Worm (Caenorhabditis elegans): ENCODE measurements around the gene ZK792.12.

ZK792.12 gene

DNA sequence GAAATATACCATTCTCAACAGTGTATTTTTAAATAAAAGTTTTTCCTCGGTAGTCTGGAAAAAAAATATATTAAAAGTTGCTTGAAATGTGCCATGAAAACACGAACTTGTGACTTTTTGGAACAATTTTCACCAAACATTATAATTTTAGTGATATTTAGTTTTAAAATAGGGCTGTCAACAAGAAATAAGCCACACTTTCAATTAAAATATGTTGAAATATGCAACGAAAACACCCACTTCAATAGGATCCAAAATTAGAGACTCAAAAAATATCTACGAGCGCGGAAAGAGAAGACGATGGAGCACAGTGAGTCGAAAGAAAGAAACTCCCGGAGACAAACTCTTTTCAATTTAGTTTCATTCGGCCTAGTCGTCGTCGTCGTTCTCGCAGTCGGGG lies at the start of gene ZK792.12:
Gene ZK792.12 (plus strand): TSS at position 301 of the 400 bp plus-strand sequence.
- TF ChIP-seq pha-4 (tag; optimal IDR thresholded peaks at IDR 0.05) (no peak), ceh-39 (tag; optimal IDR thresholded peaks at IDR 0.05) (no peak), ces-1 (GFP tag; optimal IDR thresholded peaks at IDR 0.05) (no peak), hlh-1 (tag; optimal IDR thresholded peaks at IDR 0.05) (no peak), unc-120 (tag; optimal IDR thresholded peaks at IDR 0.05; ENCODE audit: poor library complexity, severe bottlenecking) (no peak), unc-62 (GFP tag; optimal IDR thresholded peaks at IDR 0.05) (no peak), snpc-4 (tag; optimal IDR thresholded peaks at IDR 0.05) (no peak), nhr-237 (tag; optimal IDR thresholded peaks at IDR 0.05) (no peak), lin-32 (GFP tag; optimal IDR thresholded peaks at IDR 0.05) (no peak), cnd-1 (tag; optimal IDR thresholded peaks at IDR 0.05) (no peak), drap-1 (GFP tag; optimal IDR thresholded peaks at IDR 0.05) (no peak), flh-1 (GFP tag; optimal IDR thresholded peaks at IDR 0.05) (no peak), lsy-2 (tag; optimal IDR thresholded peaks at IDR 0.05) (no peak), elt-3 (tag; optimal IDR thresholded peaks at IDR 0.05) (no peak), nhr-2 (tag; optimal IDR thresholded peaks at IDR 0.05) (no peak), nhr-28 (tag; optimal IDR thresholded peaks at IDR 0.05) (no peak), mep-1 (tag; optimal IDR thresholded peaks at IDR 0.05) (no peak)

DNA sequence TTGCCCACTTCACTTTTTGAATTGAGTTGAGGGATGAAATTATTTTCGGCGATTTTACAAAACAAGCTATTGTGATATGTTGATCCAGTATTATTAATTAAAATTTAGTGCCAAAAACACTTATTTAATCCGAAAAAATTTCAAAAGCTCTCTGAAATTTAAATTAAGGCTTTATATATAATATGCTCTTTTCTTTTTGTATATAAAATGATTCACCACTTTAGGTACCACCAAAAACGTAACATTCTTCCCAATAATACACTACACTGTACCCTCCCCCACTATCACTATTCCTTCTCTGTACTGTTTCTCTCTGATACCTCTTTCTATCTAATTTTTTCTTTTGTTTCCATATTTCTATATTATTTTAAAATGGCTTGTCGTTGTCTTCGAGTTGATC lies 49.8 kb upstream of the ZK792.12 start, which contains the start of gene prx-2:
Gene prx-2 (plus strand): TSS at position 301 of the 400 bp plus-strand sequence.
- TF ChIP-seq ceh-43 (GFP tag; optimal IDR thresholded peaks at IDR 0.05) (no peak), unc-120 (tag; optimal IDR thresholded peaks at IDR 0.05; ENCODE audit: poor library complexity, severe bottlenecking) (no peak), tbx-8 (GFP tag; optimal IDR thresholded peaks at IDR 0.05) (no peak), snpc-4 (tag; optimal IDR thresholded peaks at IDR 0.05) (no peak), unc-62 (GFP tag; optimal IDR thresholded peaks at IDR 0.05) (no peak), ham-2 (GFP tag; optimal IDR thresholded peaks at IDR 0.05) (no peak), bed-3 (GFP tag; optimal IDR thresholded peaks at IDR 0.05) (no peak), nhr-76 (tag; optimal IDR thresholded peaks at IDR 0.05) (no peak), ceh-39 (tag; optimal IDR thresholded peaks at IDR 0.05) (no peak), ztf-11 (tag; optimal IDR thresholded peaks at IDR 0.05) (no peak), pha-4 (tag; optimal IDR thresholded peaks at IDR 0.05) (no peak), mab-5 (tag; optimal IDR thresholded peaks at IDR 0.05) (no peak), M03D4.4 (tag; optimal IDR thresholded peaks at IDR 0.05) (no peak), lin-32 (GFP tag; optimal IDR thresholded peaks at IDR 0.05) (no peak), lin-13 (tag; optimal IDR thresholded peaks at IDR 0.05) (no peak)

DNA sequence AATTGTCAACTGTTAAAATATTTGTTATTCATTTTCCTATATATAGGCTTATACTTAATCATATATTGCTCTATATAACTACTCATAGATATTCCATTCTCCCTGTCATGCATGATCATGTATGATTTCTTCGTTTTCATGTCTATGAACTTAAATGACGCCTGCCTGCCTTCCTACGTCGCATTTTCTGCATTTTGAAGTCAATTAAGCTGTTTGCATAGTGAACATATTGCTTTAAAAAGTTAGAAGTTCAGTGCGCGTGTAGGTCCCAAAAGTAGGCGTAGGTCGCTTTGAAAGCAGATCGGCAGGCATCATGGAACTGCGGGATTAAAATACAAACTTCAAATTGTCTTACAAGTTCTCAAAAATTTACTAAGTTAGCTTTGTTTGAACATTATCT lies 48.9 kb upstream of the ZK792.12 start:
- TF ChIP-seq ceh-83 (GFP tag; optimal IDR thresholded peaks at IDR 0.05): no peak
- no peak for TF ChIP-seq tbx-8 (GFP tag; optimal IDR thresholded peaks at IDR 0.05)
- no peak for TF ChIP-seq bed-3 (GFP tag; optimal IDR thresholded peaks at IDR 0.05)
- TF ChIP-seq ces-1 (GFP tag; optimal IDR thresholded peaks at IDR 0.05): no peak
- TF ChIP-seq unc-39 (tag; optimal IDR thresholded peaks at IDR 0.05): no peak
- TF ChIP-seq mab-5 (tag; optimal IDR thresholded peaks at IDR 0.05): no peak
- no peak for TF ChIP-seq cnd-1 (tag; optimal IDR thresholded peaks at IDR 0.05)
- no peak for TF ChIP-seq lsy-2 (tag; optimal IDR thresholded peaks at IDR 0.05)
- TF ChIP-seq unc-62 (GFP tag; optimal IDR thresholded peaks at IDR 0.05): no peak
- TF ChIP-seq lin-13 (tag; optimal IDR thresholded peaks at IDR 0.05): no peak
- TF ChIP-seq ztf-11 (tag; optimal IDR thresholded peaks at IDR 0.05): no peak
- TF ChIP-seq M03D4.4 (tag; optimal IDR thresholded peaks at IDR 0.05): no peak
- TF ChIP-seq ham-2 (GFP tag; optimal IDR thresholded peaks at IDR 0.05): no peak
- no peak for TF ChIP-seq lin-32 (GFP tag; optimal IDR thresholded peaks at IDR 0.05)
- no peak for TF ChIP-seq nhr-12 (tag; optimal IDR thresholded peaks at IDR 0.05)
- no peak for TF ChIP-seq mep-1 (tag; optimal IDR thresholded peaks at IDR 0.05)
- no peak for TF ChIP-seq elt-1 (tag; optimal IDR thresholded peaks at IDR 0.05; ENCODE audit: borderline replicate concordance, insufficient read depth)
- no peak for TF ChIP-seq snpc-4 (tag; optimal IDR thresholded peaks at IDR 0.05)
- TF ChIP-seq flh-1 (GFP tag; optimal IDR thresholded peaks at IDR 0.05): no peak

DNA sequence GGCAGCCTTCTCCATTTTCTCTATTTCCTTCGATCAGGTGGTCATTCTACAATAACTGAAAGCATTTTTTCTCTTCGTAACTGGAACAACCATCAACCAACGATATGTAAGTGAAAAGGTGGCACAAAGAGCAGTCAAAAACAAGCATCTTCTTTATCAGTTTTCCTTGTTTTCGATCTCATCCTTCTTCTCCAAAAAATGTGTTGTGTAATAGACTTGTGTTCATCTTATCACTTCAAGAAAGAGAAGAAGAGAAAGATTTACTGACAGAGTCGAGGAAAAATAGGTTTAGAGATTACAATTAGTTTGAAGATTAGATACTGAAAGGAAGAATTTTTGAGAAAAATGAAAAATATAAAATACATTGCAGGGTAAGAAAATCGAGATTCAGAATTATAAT lies 48.2 kb upstream of the ZK792.12 start:
- no peak for TF ChIP-seq bed-3 (GFP tag; optimal IDR thresholded peaks at IDR 0.05)
- TF ChIP-seq mab-5 (tag; optimal IDR thresholded peaks at IDR 0.05): no peak
- TF ChIP-seq pha-4 (tag; optimal IDR thresholded peaks at IDR 0.05): no peak
- TF ChIP-seq sptf-1 (tag; optimal IDR thresholded peaks at IDR 0.05): no peak
- no peak for TF ChIP-seq nhr-76 (tag; optimal IDR thresholded peaks at IDR 0.05)
- TF ChIP-seq unc-120 (tag; optimal IDR thresholded peaks at IDR 0.05; ENCODE audit: poor library complexity, severe bottlenecking): no peak
- no peak for TF ChIP-seq unc-62 (GFP tag; optimal IDR thresholded peaks at IDR 0.05)
- TF ChIP-seq nhr-2 (tag; optimal IDR thresholded peaks at IDR 0.05): no peak
- no peak for TF ChIP-seq ceh-43 (GFP tag; optimal IDR thresholded peaks at IDR 0.05)
- TF ChIP-seq ceh-83 (GFP tag; optimal IDR thresholded peaks at IDR 0.05): no peak
- no peak for TF ChIP-seq sem-2 (GFP tag; optimal IDR thresholded peaks at IDR 0.05)

Data from whole organism, mixed stage, embryonic.